Worm (Caenorhabditis elegans) whole organism, L2 larva: ENCODE data around the gene srg-62.

Experiments used
- C34F6.9 ChIP-seq: fragments of 150-350 bp; optimal IDR thresholded peaks from 2 replicates; lab custom pipeline; 2014; ENCODE audit warnings: missing biosample characterization, missing genetic modification characterization
- ceh-82 ChIP-seq: fragments of 150-350 bp; optimal IDR thresholded peaks from 2 replicates; lab custom pipeline; 2014; ENCODE audit warnings: missing biosample characterization, missing genetic modification characterization
- egl-27 ChIP-seq: sonication (generic microtip); optimal IDR thresholded peaks from 3 replicates; lab custom pipeline; 2017; ENCODE audit warnings: missing biosample characterization, missing genetic modification reagents, missing genetic modification characterization
- mdl-1 ChIP-seq, 2 experiments: fragments of 150-350 bp in 1 of 2; sonication (generic microtip) in 1 of 2; optimal IDR thresholded peaks; 2 replicates each; lab custom pipeline; 2017; ENCODE audit warnings: missing biosample characterization in 2 of 2, missing genetic modification characterization in 2 of 2
- ztf-11 ChIP-seq: sonication (generic microtip); optimal IDR thresholded peaks from 2 replicates; lab custom pipeline; 2017; ENCODE audit warnings: missing biosample characterization, missing genetic modification characterization
- ztf-4 ChIP-seq: fragments of 150-350 bp; optimal IDR thresholded peaks from 2 replicates; lab custom pipeline; 2014; ENCODE audit warnings: missing biosample characterization, missing genetic modification characterization

- no peak for TF ChIP-seq ceh-82 (tag; lab: Kevin White, UChicago)
- TF ChIP-seq ztf-11 (tag; lab: Kevin White, UChicago), result no peak
- no peak for TF ChIP-seq ztf-4
- no peak for TF ChIP-seq C34F6.9 (tag; lab: Kevin White, UChicago)
- TF ChIP-seq mdl-1 (tag; optimal IDR thresholded peaks at IDR 0.05; lab: Kevin White, UChicago), result no peak
- no peak for TF ChIP-seq egl-27
These were observed 17.0 kb downstream of the srg-62 start, which contains the start of gene srg-59 for ce11 chrV:2725225-2725624.
